Worm (Caenorhabditis elegans): ENCODE measurements around the gene test-1.

DNA sequence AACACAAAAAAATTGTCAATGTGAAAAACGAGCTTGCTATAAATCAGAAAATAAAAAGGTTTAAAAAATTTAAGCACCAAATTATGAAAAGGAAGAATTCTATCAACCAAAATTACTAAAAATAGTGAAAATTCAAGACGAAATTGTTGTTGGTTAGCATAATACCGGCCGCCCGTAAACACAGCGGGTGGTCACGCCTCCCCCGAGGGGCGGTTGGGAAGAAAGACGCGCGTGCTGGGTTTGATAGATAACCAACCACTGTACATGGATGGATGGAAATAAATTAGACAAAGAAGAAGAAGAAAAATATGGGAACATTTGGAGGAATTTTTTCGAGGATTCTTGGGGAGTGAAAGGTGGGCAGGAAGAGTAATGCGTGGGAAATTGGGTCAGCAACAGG is 5.6 kb downstream of the test-1 start:
- TF ChIP-seq zip-8 (tag; optimal IDR thresholded peaks at IDR 0.05) (no peak), mep-1 (tag; optimal IDR thresholded peaks at IDR 0.05) (no peak), lin-13 (tag; optimal IDR thresholded peaks at IDR 0.05) (no peak), drap-1 (GFP tag; optimal IDR thresholded peaks at IDR 0.05) (no peak), ztf-11 (tag; optimal IDR thresholded peaks at IDR 0.05) (no peak), nhr-76 (tag; optimal IDR thresholded peaks at IDR 0.05) (no peak), blmp-1 (tag; optimal IDR thresholded peaks at IDR 0.05) (no peak), unc-62 (GFP tag; optimal IDR thresholded peaks at IDR 0.05) (no peak), bed-3 (GFP tag; optimal IDR thresholded peaks at IDR 0.05) (no peak)

Measured in whole organism, mixed stage, embryonic.